Fruit fly (Drosophila melanogaster) whole organism, pupa: ENCODE measurements around the gene CG15312.

ENCODE experiments used
- CG12605 ChIP-seq: fragments of 200-800 bp; sonication (Bioruptor generic); IDR thresholded peaks from 2 replicates; pipeline ENCODE4 v1.3.6; 2022; ENCODE audit warnings: missing biosample characterization, missing genetic modification characterization
- CG13204 ChIP-seq: fragments of 200-800 bp; sonication (Bioruptor generic); optimal IDR thresholded peaks from 2 replicates; lab custom pipeline; 2018; ENCODE audit warnings: missing biosample characterization, mild to moderate bottlenecking, missing genetic modification characterization, moderate library complexity
- CG14655 ChIP-seq: fragments of 200-800 bp; sonication (Bioruptor generic); optimal IDR thresholded peaks from 3 replicates; lab custom pipeline; 2017; ENCODE audit warnings: mild to moderate bottlenecking, missing biosample characterization, missing genetic modification reagents, missing genetic modification characterization
- CG17806 ChIP-seq: fragments of 200-800 bp; sonication (Bioruptor generic); optimal IDR thresholded peaks from 2 replicates; lab custom pipeline; 2018; ENCODE audit warnings: missing biosample characterization, mild to moderate bottlenecking, missing genetic modification characterization, moderate library complexity
- CG4496 ChIP-seq: fragments of 200-800 bp; sonication (Bioruptor generic); IDR thresholded peaks from 3 replicates; pipeline ENCODE4 v1.3.6; 2022; ENCODE audit warnings: missing biosample characterization, missing genetic modification characterization
- CG9948 ChIP-seq: fragments of 200-800 bp; sonication (Bioruptor generic); optimal IDR thresholded peaks from 2 replicates; lab custom pipeline; 2018; ENCODE audit warnings: missing biosample characterization, mild to moderate bottlenecking, missing genetic modification characterization, moderate library complexity
- EcR ChIP-seq: fragments of 200-800 bp; sonication (Bioruptor generic); optimal IDR thresholded peaks from 3 replicates; lab custom pipeline; 2019; ENCODE audit warnings: missing biosample characterization, missing genetic modification characterization, mild to moderate bottlenecking, moderate library complexity, missing genetic modification reagents
- Pif1A ChIP-seq: fragments of 200-800 bp; sonication (Bioruptor generic); optimal IDR thresholded peaks from 3 replicates; lab custom pipeline; 2016; ENCODE audit warnings: missing biosample characterization, missing genetic modification characterization
- Pif1B ChIP-seq: fragments of 200-800 bp; sonication (Bioruptor generic); optimal IDR thresholded peaks from 3 replicates; lab custom pipeline; 2016; ENCODE audit warnings: missing biosample characterization, missing genetic modification characterization
- Snoo ChIP-seq: fragments of 200-800 bp; sonication (Bioruptor generic); optimal IDR thresholded peaks from 3 replicates; lab custom pipeline; 2017; ENCODE audit warnings: missing biosample characterization, mild to moderate bottlenecking, missing genetic modification characterization, inconsistent platforms
- fd96Ca ChIP-seq: fragments of 200-800 bp; sonication (Bioruptor generic); IDR thresholded peaks from 3 replicates; pipeline ENCODE4 v1.3.6; 2022; ENCODE audit warnings: missing biosample characterization, missing genetic modification characterization
- gl ChIP-seq: fragments of 200-800 bp; sonication (Bioruptor generic); optimal IDR thresholded peaks from 2 replicates; lab custom pipeline; 2018; ENCODE audit warnings: missing biosample characterization, mild to moderate bottlenecking, missing genetic modification characterization
- rn ChIP-seq: fragments of 200-800 bp; sonication (Bioruptor generic); IDR thresholded peaks from 2 replicates; pipeline ENCODE4 v1.3.6; 2022; ENCODE audit warnings: missing biosample characterization, missing genetic modification characterization

DNA sequence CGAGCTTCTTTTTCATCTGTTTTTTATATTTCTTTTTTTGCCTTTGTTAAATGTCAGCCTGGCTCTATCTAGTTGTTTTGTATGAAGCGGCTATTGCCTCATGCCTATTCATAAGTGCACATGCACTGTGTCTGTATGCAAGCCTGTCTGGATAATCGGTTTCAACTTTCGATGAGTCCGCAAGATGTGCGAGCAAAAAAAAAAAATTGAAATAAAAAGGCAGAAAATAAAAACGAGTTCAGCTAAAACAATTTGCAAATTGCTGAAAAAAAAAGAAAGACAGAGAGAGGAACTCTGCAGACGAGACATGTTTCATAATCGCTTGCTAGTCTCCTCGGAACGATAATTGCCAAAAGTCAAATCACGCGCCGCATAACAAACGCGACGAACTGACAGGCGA is 24.9 kb downstream of the CG15312 start:
- no peak for TF ChIP-seq CG17806 (tag; lab: Kevin White, UChicago)
- no peak for TF ChIP-seq CG9948
- no peak for TF ChIP-seq CG14655 (GFP tag; lab: Kevin White, UChicago)
- TF ChIP-seq gl (tag; lab: Kevin White, UChicago), result no peak
- no peak for TF ChIP-seq fd96Ca (GFP tag; lab: Robert Waterston, UW)
- no peak for TF ChIP-seq Pif1A (GFP tag; lab: Kevin White, UChicago)
- TF ChIP-seq CG13204 (GFP tag; lab: Kevin White, UChicago), result no peak
- no peak for TF ChIP-seq Snoo (tag; lab: Kevin White, UChicago)
- no peak for TF ChIP-seq EcR (GFP tag; lab: Kevin White, UChicago)
- TF ChIP-seq rn (GFP tag; lab: Robert Waterston, UW), result no peak
- no peak for TF ChIP-seq CG4496
- TF ChIP-seq Pif1B, result no peak
- TF ChIP-seq CG12605 (GFP tag; lab: Robert Waterston, UW), result no peak
